Fruit fly (Drosophila melanogaster): Measurements from ENCODE around the gene CG6462.
A peak's percentile ranks its signal among the peaks of the same experiment; 100 is the strongest.

Gene CG6462

dm6 chr3L:6085157-6085556 lies 48.2 kb downstream of the CG6462 start (continued):
- TF ChIP-seq CrebB (tag; optimal IDR thresholded peaks at IDR 0.05) (no peak), Hmr (GFP tag; optimal IDR thresholded peaks at IDR 0.05) (peak; percentile 36), CG17829 (tag; optimal IDR thresholded peaks at IDR 0.05) (no peak), CG14710 (tag; optimal IDR thresholded peaks at IDR 0.05) (peak; percentile 19), Meics (GFP tag; optimal IDR thresholded peaks at IDR 0.05) (peak; percentile 47), Blimp-1 (GFP tag; optimal IDR thresholded peaks at IDR 0.05) (peak; percentile 42), CG12659 (GFP tag; optimal IDR thresholded peaks at IDR 0.05) (peak; percentile 9), nerfin-1 (tag; optimal IDR thresholded peaks at IDR 0.05) (no peak), CG10209 (GFP tag; optimal IDR thresholded peaks at IDR 0.05) (peak; percentile 3), CG3163 (GFP tag; optimal IDR thresholded peaks at IDR 0.05) (no peak), CG6854 (GFP tag; optimal IDR thresholded peaks at IDR 0.05) (no peak), CG15011 (GFP tag; optimal IDR thresholded peaks at IDR 0.05) (no peak), CG9727 (GFP tag; optimal IDR thresholded peaks at IDR 0.05) (peak; percentile 28), Taf1 (GFP tag; IDR thresholded peaks at IDR 0.05) (no peak), CG12391 (tag; optimal IDR thresholded peaks at IDR 0.05) (peak; percentile 40), CG15269 (tag; optimal IDR thresholded peaks at IDR 0.05) (peak; percentile 39), CG30431 (GFP tag; optimal IDR thresholded peaks at IDR 0.05) (no peak), CG31441 (GFP tag; IDR thresholded peaks at IDR 0.05) (peak; percentile 55; the same call in 1 of the 2 replicates), usp (GFP tag; optimal IDR thresholded peaks at IDR 0.05) (no peak), CG17359 (tag; optimal IDR thresholded peaks at IDR 0.05) (peak; percentile 6), CG7357 (GFP tag; IDR thresholded peaks at IDR 0.05) (no peak), CG4424 (GFP tag; optimal IDR thresholded peaks at IDR 0.05) (peak; percentile 11), C15 (GFP tag; IDR thresholded peaks at IDR 0.05) (no peak), pzg (GFP tag; optimal IDR thresholded peaks at IDR 0.05) (no peak), B-H1 (GFP tag; IDR thresholded peaks at IDR 0.05) (no peak), tio (GFP tag; optimal IDR thresholded peaks at IDR 0.05) (peak; percentile 4), CG18262 (tag; optimal IDR thresholded peaks at IDR 0.05) (peak; percentile 50), CG14965 (GFP tag; optimal IDR thresholded peaks at IDR 0.05; ENCODE audit: borderline replicate concordance) (no peak), CG7928 (GFP tag; optimal IDR thresholded peaks at IDR 0.05) (no peak), dysf (GFP tag; IDR thresholded peaks at IDR 0.05) (peak; percentile 47; the same call in 2 of the 3 replicates), CG7839 (tag; optimal IDR thresholded peaks at IDR 0.05) (peak; percentile 50), Dip3 (GFP tag; optimal IDR thresholded peaks at IDR 0.05) (no peak), kni (GFP tag; optimal IDR thresholded peaks at IDR 0.05) (no peak), nmo (GFP tag; optimal IDR thresholded peaks at IDR 0.05) (peak; percentile 17), gsb-n (tag; optimal IDR thresholded peaks at IDR 0.05) (peak; percentile 20), CG10147 (GFP tag; optimal IDR thresholded peaks at IDR 0.05) (no peak), cwo (GFP tag; optimal IDR thresholded peaks at IDR 0.05) (peak; percentile 12), dmrt99B (tag; optimal IDR thresholded peaks at IDR 0.05) (peak; percentile 50), CoRest (tag; optimal IDR thresholded peaks at IDR 0.05) (peak; percentile 15), PHDP (tag; optimal IDR thresholded peaks at IDR 0.05) (peak; percentile 29), Sox100B (GFP tag; optimal IDR thresholded peaks at IDR 0.05) (peak; percentile 50), Xrp1 (GFP tag; IDR thresholded peaks at IDR 0.05) (0 out of 2 replicates have a peak, but pooled peaks have one; percentile 23), CG11504 (tag; optimal IDR thresholded peaks at IDR 0.05) (peak; percentile 60), rib (GFP tag; IDR thresholded peaks at IDR 0.05) (no peak), CG13424 (tag; optimal IDR thresholded peaks at IDR 0.05) (peak; percentile 51), Nf-YB (GFP tag; optimal IDR thresholded peaks at IDR 0.05) (no peak), Oli (tag; optimal IDR thresholded peaks at IDR 0.05) (peak; percentile 12), CG2712 (tag; optimal IDR thresholded peaks at IDR 0.05) (peak; percentile 58), NfI (GFP tag; optimal IDR thresholded peaks at IDR 0.05) (peak; percentile 16)
